Fruit fly (Drosophila melanogaster) whole organism, embryonic: ENCODE data around the gene Tom40.

Source experiments
- CG12155 ChIP-seq: fragments of 200-800 bp; sonication (Bioruptor generic); optimal IDR thresholded peaks from 3 replicates; lab custom pipeline; 2016; ENCODE audit warnings: missing biosample characterization, missing genetic modification characterization
- MESR4 ChIP-seq: fragments of 200-800 bp; sonication (Bioruptor generic); optimal IDR thresholded peaks from 2 replicates; lab custom pipeline; 2018; ENCODE audit warnings: missing biosample characterization, mild to moderate bottlenecking, missing genetic modification characterization, moderate library complexity
- Xbp1 ChIP-seq: fragments of 200-800 bp; sonication (Bioruptor generic); optimal IDR thresholded peaks from 3 replicates; lab custom pipeline; 2016; ENCODE audit warnings: missing biosample characterization, mild to moderate bottlenecking, missing genetic modification characterization
- nom ChIP-seq: fragments of 200-800 bp; sonication (Bioruptor generic); optimal IDR thresholded peaks from 2 replicates; lab custom pipeline; 2017; ENCODE audit warnings: missing biosample characterization, missing genetic modification characterization, mild to moderate bottlenecking, moderate library complexity, missing genetic modification reagents
- pho ChIP-seq: fragments of 200-800 bp; sonication (Bioruptor generic); optimal IDR thresholded peaks from 2 replicates; lab custom pipeline; 2016; ENCODE audit warnings: missing biosample characterization, missing genetic modification characterization

DNA sequence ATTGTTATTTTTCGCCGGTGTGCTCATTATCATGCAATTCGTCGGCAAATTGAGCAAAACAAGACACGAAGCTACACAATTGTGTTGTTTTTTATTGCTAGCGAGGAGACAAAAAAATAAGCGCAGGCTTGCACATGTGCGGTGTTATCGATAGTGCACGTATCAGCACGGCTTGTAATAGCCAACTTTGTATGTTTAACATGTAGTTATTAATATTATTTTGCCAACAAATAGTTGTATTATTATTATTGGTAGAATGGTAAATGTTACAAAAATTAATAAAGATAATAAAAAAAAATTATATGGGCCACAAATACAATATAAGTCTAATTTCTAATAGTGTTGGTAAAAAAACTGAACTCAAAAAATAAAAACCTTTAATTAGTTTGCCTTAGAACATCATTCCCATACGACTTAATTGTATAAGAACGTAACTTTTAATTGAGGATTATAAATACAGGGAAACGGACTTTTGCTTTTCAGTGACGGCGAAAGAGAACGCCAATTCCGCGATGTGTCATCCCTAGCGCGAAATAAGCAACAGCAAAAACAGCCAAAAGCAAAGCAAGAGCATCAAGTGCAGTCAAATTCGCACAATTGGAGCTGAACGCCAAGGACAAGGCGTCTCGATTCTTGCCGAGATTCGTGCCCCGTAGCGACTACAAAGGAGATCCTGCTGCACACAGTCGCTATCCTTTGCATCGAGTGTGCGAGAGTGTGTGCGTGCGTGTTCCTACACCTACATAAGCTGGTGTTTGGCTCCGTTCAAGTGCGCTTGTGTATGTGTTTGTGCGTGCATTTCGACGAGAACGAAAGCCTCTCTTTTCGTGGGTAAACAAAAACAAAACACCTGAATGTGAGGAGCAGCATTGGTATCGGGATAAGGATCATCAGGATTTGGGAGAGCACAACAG is 8.2 kb upstream of the Tom40 start, which contains the start of the genes NELF-B and CG12155:
- TF ChIP-seq CG12155 (GFP tag; lab: Kevin White, UChicago) (peak; percentile 84), nom (GFP tag; lab: Kevin White, UChicago) (no peak), Xbp1 (GFP tag; lab: Kevin White, UChicago) (peak; percentile 71), MESR4 (GFP tag; lab: Kevin White, UChicago) (peak; percentile 75), pho (GFP tag; lab: Kevin White, UChicago) (peak; percentile 46)
